Worm (Caenorhabditis elegans) whole organism, L1 larva: ENCODE results near the gene T21B6.3.

Experiments
- C34B4.2 ChIP-seq: sonication (generic microtip); optimal IDR thresholded peaks from 2 replicates; lab custom pipeline; 2017; ENCODE audit warnings: mild to moderate bottlenecking, missing genetic modification characterization, missing compliant biosample characterization
- F16B12.6 ChIP-seq: fragments of 150-350 bp; optimal IDR thresholded peaks from 2 replicates; lab custom pipeline; 2014; ENCODE audit warnings: missing biosample characterization, missing genetic modification characterization
- aha-1 ChIP-seq: fragments of 150-350 bp; optimal IDR thresholded peaks from 2 replicates; lab custom pipeline; 2014; ENCODE audit warnings: missing biosample characterization, missing genetic modification characterization
- blmp-1 ChIP-seq: fragments of 150-350 bp; optimal IDR thresholded peaks from 2 replicates; lab custom pipeline; 2014; ENCODE audit warnings: missing biosample characterization, missing genetic modification characterization
- ceh-63 ChIP-seq: fragments of 200-800 bp; sonication (Bioruptor generic); optimal IDR thresholded peaks from 2 replicates; lab custom pipeline; 2018; ENCODE audit warnings: mild to moderate bottlenecking, missing genetic modification characterization, missing compliant biosample characterization
- ceh-82 ChIP-seq, 3 experiments: fragments of 150-350 bp in 1 of 3; sonication (generic microtip) in 2 of 3; optimal IDR thresholded peaks; 2 replicates each; lab custom pipeline; 2014 to 2017; ENCODE audit warnings: missing biosample characterization in 3 of 3, missing genetic modification characterization in 3 of 3
- ceh-90 ChIP-seq: sonication (generic microtip); optimal IDR thresholded peaks from 2 replicates; lab custom pipeline; 2016; ENCODE audit warnings: missing genetic modification characterization, missing compliant biosample characterization
- ces-1 ChIP-seq: fragments of 150-350 bp; optimal IDR thresholded peaks from 2 replicates; lab custom pipeline; 2014; ENCODE audit warnings: missing biosample characterization, missing genetic modification reagents, missing genetic modification characterization
- efl-1 ChIP-seq, 4 experiments: fragments of 150-350 bp; optimal IDR thresholded peaks in 3 of 4; peaks in 1 of 4; 1 replicate in 1 of 4; 2 replicates in 3 of 4; lab custom pipeline; 2014; ENCODE audit warnings: missing biosample characterization in 2 of 4, missing genetic modification characterization in 2 of 4, missing genetic modification reagents in 2 of 4
- egl-13 ChIP-seq: sonication (generic microtip); optimal IDR thresholded peaks from 2 replicates; lab custom pipeline; 2016; ENCODE audit warnings: missing genotype, missing genetic modification reagents, missing genetic modification characterization, missing compliant biosample characterization
- elt-2 ChIP-seq: sonication (generic microtip); optimal IDR thresholded peaks from 2 replicates; lab custom pipeline; 2016; ENCODE audit warnings: missing genetic modification characterization, mild to moderate bottlenecking, inconsistent platforms, missing compliant biosample characterization, missing genetic modification reagents
- elt-3 ChIP-seq, 6 experiments: fragments of 150-350 bp in 1 of 6; sonication (generic microtip); optimal IDR thresholded peaks; 2 replicates each; lab custom pipeline; 2017 to 2018; ENCODE audit warnings: missing biosample characterization in 6 of 6, missing genetic modification characterization in 6 of 6, inconsistent platforms in 1 of 6
- grh-1 ChIP-seq: fragments of 200-800 bp; sonication (Bioruptor generic); IDR thresholded peaks from 2 replicates; pipeline ENCODE4 v1.3.6; 2022; ENCODE audit warnings: missing genetic modification reagents, missing genetic modification characterization, missing compliant biosample characterization
- hlh-17 ChIP-seq: fragments of 200-800 bp; sonication (Bioruptor generic); optimal IDR thresholded peaks from 2 replicates; lab custom pipeline; 2018; ENCODE audit warnings: missing genetic modification characterization, mild to moderate bottlenecking, missing compliant biosample characterization, moderate library complexity, borderline replicate concordance
- hpl-2 ChIP-seq: fragments of 150-350 bp; optimal IDR thresholded peaks from 2 replicates; lab custom pipeline; 2014; ENCODE audit warnings: missing biosample characterization, missing genetic modification reagents, missing genetic modification characterization
- lin-14 ChIP-seq: fragments of 200-800 bp; sonication (Bioruptor generic); optimal IDR thresholded peaks from 2 replicates; lab custom pipeline; 2018; ENCODE audit warnings: mild to moderate bottlenecking, missing genetic modification characterization, moderate library complexity, missing compliant biosample characterization
- lin-15B ChIP-seq: fragments of 150-350 bp; sonication (generic microtip); optimal IDR thresholded peaks from 3 replicates; lab custom pipeline; 2014; ENCODE audit warnings: missing biosample characterization, missing genetic modification characterization
- lin-35 ChIP-seq, 2 experiments: fragments of 150-350 bp; optimal IDR thresholded peaks; 2 replicates each; lab custom pipeline; 2014; ENCODE audit warnings: missing biosample characterization in 2 of 2, missing genetic modification characterization in 2 of 2, missing genetic modification reagents in 2 of 2
- lin-39 ChIP-seq: fragments of 150-350 bp; optimal IDR thresholded peaks from 2 replicates; lab custom pipeline; 2014; ENCODE audit warnings: missing biosample characterization, missing genetic modification reagents, missing genetic modification characterization
- lsy-2 ChIP-seq, 2 experiments: fragments of 150-350 bp; optimal IDR thresholded peaks; 2 replicates each; lab custom pipeline; 2014; ENCODE audit warnings: missing biosample characterization in 2 of 2, missing genetic modification characterization in 2 of 2
- mdl-1 ChIP-seq, 2 experiments: fragments of 150-350 bp; optimal IDR thresholded peaks; 2 replicates each; lab custom pipeline; 2014 to 2017; ENCODE audit warnings: missing biosample characterization in 2 of 2, missing genetic modification characterization in 2 of 2, inconsistent platforms in 1 of 2
- nhr-19 ChIP-seq: fragments of 200-800 bp; sonication (Bioruptor generic); conservative IDR thresholded peaks from 2 replicates; pipeline ENCODE4 v1.3.6; 2022; ENCODE audit warnings: missing genetic modification characterization, missing compliant biosample characterization
- nhr-20 ChIP-seq: sonication (generic microtip); optimal IDR thresholded peaks from 2 replicates; lab custom pipeline; 2016; ENCODE audit warnings: mild to moderate bottlenecking, missing genetic modification characterization, missing compliant biosample characterization
- nhr-28 ChIP-seq: fragments of 150-350 bp; optimal IDR thresholded peaks from 2 replicates; lab custom pipeline; 2014; ENCODE audit warnings: missing biosample characterization, missing genetic modification characterization
- nhr-71 ChIP-seq: sonication (generic microtip); optimal IDR thresholded peaks from 2 replicates; lab custom pipeline; 2016; ENCODE audit warnings: mild to moderate bottlenecking, missing genetic modification characterization, moderate library complexity, missing compliant biosample characterization
- nhr-77 ChIP-seq: fragments of 150-350 bp; optimal IDR thresholded peaks from 2 replicates; lab custom pipeline; 2014; ENCODE audit warnings: missing biosample characterization, missing genetic modification characterization
- nhr-85 ChIP-seq: sonication (generic microtip); peaks from one replicate; lab custom pipeline; 2016; ENCODE audit warnings: missing genetic modification characterization, inconsistent platforms, missing compliant biosample characterization
- nhr-90 ChIP-seq: sonication (generic microtip); optimal IDR thresholded peaks from 2 replicates; lab custom pipeline; 2016; ENCODE audit warnings: mild to moderate bottlenecking, missing genetic modification characterization, missing compliant biosample characterization; ENCODE audit not compliant: poor library complexity
- rnt-1 ChIP-seq: sonication (generic microtip); optimal IDR thresholded peaks from 2 replicates; lab custom pipeline; 2016; ENCODE audit warnings: mild to moderate bottlenecking, missing genetic modification characterization, moderate library complexity, missing compliant biosample characterization
- snu-23 ChIP-seq: sonication (generic microtip); optimal IDR thresholded peaks from 2 replicates; lab custom pipeline; 2016; ENCODE audit warnings: missing genetic modification characterization, missing compliant biosample characterization
- sox-4 ChIP-seq: sonication (generic microtip); optimal IDR thresholded peaks from 2 replicates; lab custom pipeline; 2016; ENCODE audit warnings: missing genetic modification characterization, missing compliant biosample characterization
- sptf-1 ChIP-seq: fragments of 150-350 bp; optimal IDR thresholded peaks from 2 replicates; lab custom pipeline; 2014; ENCODE audit warnings: missing biosample characterization, missing genetic modification characterization
- unc-86 ChIP-seq: sonication (generic microtip); optimal IDR thresholded peaks from 2 replicates; lab custom pipeline; 2016; ENCODE audit warnings: missing genetic modification characterization, missing compliant biosample characterization
- zip-4 ChIP-seq: fragments of 200-800 bp; sonication (Bioruptor generic); optimal IDR thresholded peaks from 2 replicates; lab custom pipeline; 2018; ENCODE audit warnings: mild to moderate bottlenecking, missing genetic modification characterization, moderate library complexity, missing compliant biosample characterization
- ztf-4 ChIP-seq: fragments of 150-350 bp; optimal IDR thresholded peaks from 2 replicates; lab custom pipeline; 2014; ENCODE audit warnings: missing biosample characterization, missing genetic modification characterization

Gene T21B6.3

ce11 chrX:10907418-10907817 is 41.3 kb downstream of the T21B6.3 start:
- no peak for TF ChIP-seq nhr-90
- no peak for TF ChIP-seq sptf-1 (tag; lab: Kevin White, UChicago)
- TF ChIP-seq nhr-28 (tag; lab: Kevin White, UChicago) = no peak
- peak; percentile 32 for TF ChIP-seq lin-14 (GFP tag; lab: Kevin White, UChicago)
- TF ChIP-seq lin-15B (tag; lab: Kevin White, UChicago) = no peak
- no peak for TF ChIP-seq ceh-63 (GFP tag; lab: Kevin White, UChicago)
- TF ChIP-seq nhr-71 (tag; lab: Kevin White, UChicago) = peak; percentile 29
- peak; percentile 64 for TF ChIP-seq rnt-1 (tag; lab: Kevin White, UChicago)
- no peak for TF ChIP-seq hlh-17 (GFP tag; lab: Kevin White, UChicago)
- TF ChIP-seq lsy-2 (tag; optimal IDR thresholded peaks at IDR 0.05; lab: Kevin White, UChicago) = no peak
- TF ChIP-seq ceh-90 (tag; lab: Kevin White, UChicago) = no peak
- TF ChIP-seq snu-23 (GFP tag; lab: Kevin White, UChicago) = no peak
- TF ChIP-seq nhr-19 = 0 out of 2 replicates have a peak, but pooled peaks have one; percentile 7

ce11 chrX:10903416-10903815 is 45.3 kb downstream of the T21B6.3 start:
- TF ChIP-seq grh-1 (GFP tag; lab: Robert Waterston, UW) (no peak), nhr-71 (tag; lab: Kevin White, UChicago) (peak; percentile 32), nhr-20 (tag; lab: Kevin White, UChicago) (peak; percentile 26)

- no peak for TF ChIP-seq nhr-77 (tag; lab: Kevin White, UChicago)
- TF ChIP-seq F16B12.6 (tag; lab: Kevin White, UChicago) = no peak
- TF ChIP-seq blmp-1 (tag; lab: Kevin White, UChicago) = peak; percentile 77
These were observed 45.9 kb downstream of the T21B6.3 start, which contains the start of gene acbp-3 for ce11 chrX:10902723-10903322. Gene acbp-3, plus strand, starts transcription at chrX:10903272.

ce11 chrX:10901766-10902165 is 47.0 kb downstream of the T21B6.3 start:
- TF ChIP-seq snu-23 (GFP tag; lab: Kevin White, UChicago) = peak; percentile 7
- TF ChIP-seq elt-2 (tag; lab: Kevin White, UChicago) = peak; percentile 88
- TF ChIP-seq mdl-1 (tag; optimal IDR thresholded peaks at IDR 0.05; lab: Kevin White, UChicago) = peak in 1 of 2 experiments; percentile 56
- TF ChIP-seq lin-39 (tag; lab: Kevin White, UChicago) = no peak
- TF ChIP-seq ceh-82 (tag; optimal IDR thresholded peaks at IDR 0.05; lab: Kevin White, UChicago) = no peak
- TF ChIP-seq nhr-90 = peak; percentile 37
- no peak for TF ChIP-seq efl-1 (optimal IDR thresholded peaks at IDR 0.05; lab: Kevin White, UChicago)
- TF ChIP-seq efl-1 (GFP tag; optimal IDR thresholded peaks at IDR 0.05 in 1 of 2; lab: Kevin White, UChicago) = no peak
- TF ChIP-seq ztf-4 (tag; lab: Kevin White, UChicago) = no peak
- TF ChIP-seq ces-1 = no peak
- peak; percentile 57 for TF ChIP-seq nhr-20 (tag; lab: Kevin White, UChicago)
- peak; percentile 10; the same call in 1 of the 2 replicates for TF ChIP-seq grh-1 (GFP tag; lab: Robert Waterston, UW)
- peak; percentile 37 for TF ChIP-seq nhr-71 (tag; lab: Kevin White, UChicago)
- TF ChIP-seq elt-3 (tag; optimal IDR thresholded peaks at IDR 0.05; lab: Kevin White, UChicago) = peak in 1 of 6 experiments; percentile 20
- no peak for TF ChIP-seq sox-4 (tag; lab: Kevin White, UChicago)
- no peak for TF ChIP-seq unc-86
- TF ChIP-seq lin-14 (GFP tag; lab: Kevin White, UChicago) = peak; percentile 41
- peak; percentile 78 for TF ChIP-seq nhr-85
- TF ChIP-seq blmp-1 (tag; lab: Kevin White, UChicago) = no peak
- no peak for TF ChIP-seq aha-1 (tag; lab: Kevin White, UChicago)
- peak in 1 of 2 experiments; percentile 37 for TF ChIP-seq lin-35 (GFP tag; optimal IDR thresholded peaks at IDR 0.05; lab: Kevin White, UChicago)
- TF ChIP-seq hpl-2 (GFP tag; lab: Kevin White, UChicago) = no peak
- TF ChIP-seq C34B4.2 (tag; lab: Kevin White, UChicago) = no peak
- no peak for TF ChIP-seq zip-4 (GFP tag; lab: Kevin White, UChicago)
- no peak for TF ChIP-seq egl-13 (tag; lab: Kevin White, UChicago)
